Fruit fly (Drosophila melanogaster) whole organism, embryonic: ENCODE measurements around the gene Tollo.

Experiments used
- Adf1 ChIP-seq: fragments of 200-800 bp; sonication (Bioruptor generic); IDR thresholded peaks from 2 replicates; pipeline ENCODE4 v1.3.6; 2022; ENCODE audit warnings: missing biosample characterization, missing genetic modification characterization
- Antp ChIP-seq: fragments of 200-800 bp; sonication (Bioruptor generic); optimal IDR thresholded peaks from 3 replicates; lab custom pipeline; 2016; ENCODE audit warnings: missing biosample characterization, missing genetic modification characterization
- B-H1 ChIP-seq: fragments of 200-800 bp; sonication (Bioruptor generic); IDR thresholded peaks from 3 replicates; pipeline ENCODE4 v1.3.6; 2022; ENCODE audit warnings: missing biosample characterization, missing genetic modification characterization
- Blimp-1 ChIP-seq: fragments of 200-800 bp; sonication (Bioruptor generic); optimal IDR thresholded peaks from 3 replicates; lab custom pipeline; 2018; ENCODE audit warnings: missing biosample characterization, missing genetic modification characterization, mild to moderate bottlenecking, moderate library complexity, missing genetic modification reagents
- CG10147 ChIP-seq: fragments of 200-800 bp; sonication (Bioruptor generic); optimal IDR thresholded peaks from 2 replicates; lab custom pipeline; 2019; ENCODE audit warnings: missing biosample characterization, mild to moderate bottlenecking, missing genetic modification characterization, moderate library complexity
- CG10431 ChIP-seq: fragments of 200-800 bp; sonication (Bioruptor generic); optimal IDR thresholded peaks from 3 replicates; lab custom pipeline; 2018; ENCODE audit warnings: missing biosample characterization, mild to moderate bottlenecking, missing genetic modification characterization
- CG11398 ChIP-seq: fragments of 200-800 bp; sonication (Bioruptor generic); optimal IDR thresholded peaks from 2 replicates; lab custom pipeline; 2016; ENCODE audit warnings: missing biosample characterization, missing genetic modification characterization
- CG13624 ChIP-seq: fragments of 200-800 bp; sonication (Bioruptor generic); optimal IDR thresholded peaks from 2 replicates; lab custom pipeline; 2016; ENCODE audit warnings: missing biosample characterization, missing genetic modification characterization
- CG14050 ChIP-seq: fragments of 200-800 bp; sonication (Bioruptor generic); IDR thresholded peaks from 3 replicates; pipeline ENCODE4 v1.3.6; 2022; ENCODE audit warnings: missing biosample characterization, missing genetic modification characterization
- CG14860 ChIP-seq: fragments of 200-800 bp; sonication (Bioruptor generic); IDR thresholded peaks from 3 replicates; pipeline ENCODE4 v1.3.6; 2022; ENCODE audit warnings: missing biosample characterization, missing genetic modification characterization; ENCODE audit not compliant: partially characterized antibody
- CG15514 ChIP-seq: fragments of 200-800 bp; sonication (Bioruptor generic); optimal IDR thresholded peaks from 3 replicates; lab custom pipeline; 2017; ENCODE audit warnings: missing biosample characterization, missing genetic modification characterization, mild to moderate bottlenecking, moderate library complexity, missing genetic modification reagents
- CG1647 ChIP-seq: fragments of 200-800 bp; sonication (Bioruptor generic); optimal IDR thresholded peaks from 3 replicates; lab custom pipeline; 2016; ENCODE audit warnings: missing biosample characterization, missing genetic modification characterization
- CG16815 ChIP-seq: fragments of 200-800 bp; sonication (Bioruptor generic); optimal IDR thresholded peaks from 3 replicates; lab custom pipeline; 2017; ENCODE audit warnings: missing biosample characterization, mild to moderate bottlenecking, missing genetic modification characterization
- CG18476 ChIP-seq: fragments of 200-800 bp; sonication (Bioruptor generic); optimal IDR thresholded peaks from 2 replicates; lab custom pipeline; 2016; ENCODE audit warnings: missing biosample characterization, mild to moderate bottlenecking, missing genetic modification characterization
- CG3065 ChIP-seq: fragments of 200-800 bp; sonication (Bioruptor generic); optimal IDR thresholded peaks from 2 replicates; lab custom pipeline; 2016; ENCODE audit warnings: missing biosample characterization, missing genetic modification characterization
- CG34376 ChIP-seq: fragments of 200-800 bp; sonication (Bioruptor generic); optimal IDR thresholded peaks from 2 replicates; lab custom pipeline; 2018; ENCODE audit warnings: missing biosample characterization, mild to moderate bottlenecking, missing genetic modification characterization
- CG43689 ChIP-seq: fragments of 200-800 bp; sonication (Bioruptor generic); IDR thresholded peaks from 2 replicates; pipeline ENCODE4 v1.3.6; 2022; ENCODE audit warnings: missing biosample characterization, missing genetic modification characterization
- CG4424 ChIP-seq: fragments of 200-800 bp; sonication (Bioruptor generic); optimal IDR thresholded peaks from 3 replicates; lab custom pipeline; 2016; ENCODE audit warnings: missing biosample characterization, missing genetic modification characterization
- CG6175 ChIP-seq: fragments of 200-800 bp; sonication (Bioruptor generic); IDR thresholded peaks from 3 replicates; pipeline ENCODE4 v1.3.6; 2022; ENCODE audit warnings: missing biosample characterization, missing genetic modification characterization
- CG6683 ChIP-seq: fragments of 200-800 bp; sonication (Bioruptor generic); optimal IDR thresholded peaks from 2 replicates; lab custom pipeline; 2017; ENCODE audit warnings: missing biosample characterization, mild to moderate bottlenecking, missing genetic modification characterization, missing genetic modification reagents
- CG6813 ChIP-seq: fragments of 200-800 bp; sonication (Bioruptor generic); optimal IDR thresholded peaks from 2 replicates; lab custom pipeline; 2017; ENCODE audit warnings: missing biosample characterization, missing genetic modification characterization, mild to moderate bottlenecking, moderate library complexity, missing genetic modification reagents
- CG7556 ChIP-seq: fragments of 200-800 bp; sonication (Bioruptor generic); optimal IDR thresholded peaks from 2 replicates; lab custom pipeline; 2017; ENCODE audit warnings: missing biosample characterization, mild to moderate bottlenecking, missing genetic modification characterization
- CG7928 ChIP-seq: fragments of 200-800 bp; sonication (Bioruptor generic); optimal IDR thresholded peaks from 2 replicates; lab custom pipeline; 2017; ENCODE audit warnings: missing biosample characterization, mild to moderate bottlenecking, missing genetic modification characterization
- CG7987 ChIP-seq: fragments of 200-800 bp; sonication (Bioruptor generic); optimal IDR thresholded peaks from 2 replicates; lab custom pipeline; 2018; ENCODE audit warnings: missing biosample characterization, mild to moderate bottlenecking, missing genetic modification characterization, moderate library complexity
- CG8359 ChIP-seq: fragments of 200-800 bp; sonication (Bioruptor generic); optimal IDR thresholded peaks from 2 replicates; lab custom pipeline; 2017; ENCODE audit warnings: missing biosample characterization, mild to moderate bottlenecking, missing genetic modification characterization, borderline replicate concordance
- CHES-1-like ChIP-seq: fragments of 200-800 bp; sonication (Bioruptor generic); optimal IDR thresholded peaks from 2 replicates; lab custom pipeline; 2016; ENCODE audit warnings: missing biosample characterization, missing genetic modification characterization
- Dek ChIP-seq: fragments of 200-800 bp; sonication (Bioruptor generic); optimal IDR thresholded peaks from 3 replicates; lab custom pipeline; 2019; ENCODE audit warnings: missing biosample characterization, mild to moderate bottlenecking, missing genetic modification characterization, moderate library complexity
- Gug ChIP-seq: fragments of 200-800 bp; sonication (Bioruptor generic); IDR thresholded peaks from 4 replicates; pipeline ENCODE4 v1.3.6; 2022; ENCODE audit warnings: missing biosample characterization, missing genetic modification characterization
- H2.0 ChIP-seq: fragments of 200-800 bp; sonication (Bioruptor generic); IDR thresholded peaks from 2 replicates; pipeline ENCODE4 v1.3.6; 2022; ENCODE audit warnings: missing biosample characterization, missing genetic modification characterization
- HmgD ChIP-seq: fragments of 200-800 bp; sonication (Bioruptor generic); optimal IDR thresholded peaks from 3 replicates; lab custom pipeline; 2016; ENCODE audit warnings: missing biosample characterization, missing genetic modification characterization
- Hmx ChIP-seq: fragments of 200-800 bp; sonication (Bioruptor generic); optimal IDR thresholded peaks from 2 replicates; lab custom pipeline; 2016; ENCODE audit warnings: missing biosample characterization, missing genetic modification characterization
- Hsf ChIP-seq: fragments of 200-800 bp; sonication (Bioruptor generic); optimal IDR thresholded peaks from 3 replicates; lab custom pipeline; 2016; ENCODE audit warnings: missing biosample characterization, missing genetic modification characterization
- Myb ChIP-seq: fragments of 200-800 bp; sonication (Bioruptor generic); optimal IDR thresholded peaks from 2 replicates; lab custom pipeline; 2016; ENCODE audit warnings: missing biosample characterization, missing genetic modification characterization
- NFAT ChIP-seq: fragments of 200-800 bp; sonication (Bioruptor generic); IDR thresholded peaks from 2 replicates; pipeline ENCODE4 v1.3.6; 2022; ENCODE audit warnings: missing biosample characterization, missing genetic modification characterization
- Pdp1 ChIP-seq, 2 experiments: fragments of 200-800 bp; sonication (Bioruptor generic); optimal IDR thresholded peaks; 3 replicates each; lab custom pipeline; 2016; ENCODE audit warnings: missing biosample characterization in 2 of 2, missing genetic modification characterization in 2 of 2, mild to moderate bottlenecking in 1 of 2, moderate library complexity in 1 of 2
- Sry-β ChIP-seq: fragments of 200-800 bp; sonication (Bioruptor generic); optimal IDR thresholded peaks from 2 replicates; lab custom pipeline; 2018; ENCODE audit warnings: missing biosample characterization, mild to moderate bottlenecking, missing genetic modification characterization, moderate library complexity
- Taf1 ChIP-seq: fragments of 200-800 bp; sonication (Bioruptor generic); IDR thresholded peaks from 2 replicates; pipeline ENCODE4 v1.3.6; 2022; ENCODE audit warnings: missing biosample characterization, missing genetic modification characterization
- Usf ChIP-seq: fragments of 200-800 bp; sonication (Bioruptor generic); optimal IDR thresholded peaks from 2 replicates; lab custom pipeline; 2017; ENCODE audit warnings: missing genotype, missing biosample characterization, missing genetic modification characterization
- ab ChIP-seq: fragments of 200-800 bp; sonication (Bioruptor generic); optimal IDR thresholded peaks from 2 replicates; lab custom pipeline; 2016; ENCODE audit warnings: missing biosample characterization, missing genetic modification characterization
- cwo ChIP-seq: fragments of 200-800 bp; sonication (Bioruptor generic); optimal IDR thresholded peaks from 3 replicates; lab custom pipeline; 2017; ENCODE audit warnings: missing biosample characterization, missing genetic modification characterization, mild to moderate bottlenecking, moderate library complexity, missing genetic modification reagents
- dan ChIP-seq: fragments of 200-800 bp; sonication (Bioruptor generic); IDR thresholded peaks from 2 replicates; pipeline ENCODE4 v1.3.6; 2022; ENCODE audit warnings: missing biosample characterization, missing genetic modification characterization
- en ChIP-seq: fragments of 200-800 bp; sonication (Bioruptor generic); optimal IDR thresholded peaks from 2 replicates; lab custom pipeline; 2016; ENCODE audit warnings: missing biosample characterization, missing genetic modification characterization
- eve ChIP-seq, 2 experiments: fragments of >200 bp; optimal IDR thresholded peaks; 2 replicates each; lab custom pipeline; 2017; ENCODE audit warnings: missing biosample characterization in 2 of 2, missing genetic modification characterization in 2 of 2
- fd3F ChIP-seq: fragments of 200-800 bp; sonication (Bioruptor generic); optimal IDR thresholded peaks from 2 replicates; lab custom pipeline; 2018; ENCODE audit warnings: missing biosample characterization, mild to moderate bottlenecking, missing genetic modification characterization, moderate library complexity
- grn ChIP-seq: fragments of 200-800 bp; sonication (Bioruptor generic); optimal IDR thresholded peaks from 3 replicates; lab custom pipeline; 2017; ENCODE audit warnings: missing biosample characterization, missing genetic modification characterization
- luna ChIP-seq: fragments of 200-800 bp; sonication (Bioruptor generic); optimal IDR thresholded peaks from 2 replicates; lab custom pipeline; 2016; ENCODE audit warnings: missing biosample characterization, missing genetic modification characterization
- odd ChIP-seq: fragments of 200-800 bp; sonication (Bioruptor generic); optimal IDR thresholded peaks from 2 replicates; lab custom pipeline; 2017; ENCODE audit warnings: missing biosample characterization, mild to moderate bottlenecking, missing genetic modification characterization
- pum ChIP-seq: fragments of 200-800 bp; sonication (Bioruptor generic); optimal IDR thresholded peaks from 2 replicates; lab custom pipeline; 2016; ENCODE audit warnings: missing biosample characterization, missing genetic modification characterization
- schlank ChIP-seq: fragments of 200-800 bp; sonication (Bioruptor generic); optimal IDR thresholded peaks from 2 replicates; lab custom pipeline; 2018; ENCODE audit warnings: missing biosample characterization, mild to moderate bottlenecking, missing genetic modification characterization
- so ChIP-seq: fragments of 200-800 bp; sonication (Bioruptor generic); IDR thresholded peaks from 3 replicates; pipeline ENCODE4 v1.3.6; 2022; ENCODE audit warnings: missing biosample characterization, missing genetic modification characterization
- tx ChIP-seq: fragments of 200-800 bp; sonication (Bioruptor generic); optimal IDR thresholded peaks from 2 replicates; lab custom pipeline; 2016; ENCODE audit warnings: missing biosample characterization, missing genetic modification characterization

The Tollo gene

dm6 chr3L:15234233-15234778 is 1.1 kb upstream of the Tollo start (continued):
- TF ChIP-seq fd3F (GFP tag; lab: Kevin White, UChicago) (no peak), CHES-1-like (peak; percentile 26), CG14860 (GFP tag; lab: Robert Waterston, UW) (no peak), CG8359 (GFP tag; lab: Kevin White, UChicago) (no peak), NFAT (GFP tag; lab: Robert Waterston, UW) (peak; percentile 72), ab (GFP tag; lab: Kevin White, UChicago) (no peak), CG7987 (no peak), CG6813 (GFP tag; lab: Kevin White, UChicago) (no peak), Adf1 (GFP tag; lab: Robert Waterston, UW) (no peak), B-H1 (GFP tag; lab: Robert Waterston, UW) (no peak), Usf (GFP tag; lab: Kevin White, UChicago) (no peak), Sry-β (GFP tag; lab: Kevin White, UChicago) (no peak), pum (GFP tag; lab: Kevin White, UChicago) (no peak), dan (GFP tag; lab: Robert Waterston, UW) (no peak), HmgD (no peak), CG13624 (GFP tag; lab: Kevin White, UChicago) (peak; percentile 2), CG16815 (no peak), Dek (tag; lab: Kevin White, UChicago) (no peak), H2.0 (peak; percentile 60), Myb (GFP tag; lab: Kevin White, UChicago) (no peak), schlank (no peak), tx (GFP tag; lab: Kevin White, UChicago) (no peak), CG3065 (GFP tag; lab: Kevin White, UChicago) (no peak), CG4424 (GFP tag; lab: Kevin White, UChicago) (peak; percentile 25), CG7556 (GFP tag; lab: Kevin White, UChicago) (no peak), CG14050 (GFP tag; lab: Robert Waterston, UW) (peak; percentile 17; the same call in 1 of the 3 replicates), CG6175 (GFP tag; lab: Robert Waterston, UW) (no peak), cwo (GFP tag; lab: Kevin White, UChicago) (no peak), odd (GFP tag; lab: Kevin White, UChicago) (no peak), Antp (peak; percentile 38), CG11398 (no peak), CG10431 (GFP tag; lab: Kevin White, UChicago) (no peak), Blimp-1 (GFP tag; lab: Kevin White, UChicago) (no peak), eve (GFP tag; optimal IDR thresholded peaks at IDR 0.05; lab: Kevin White, UChicago) (no peak), CG15514 (GFP tag; lab: Kevin White, UChicago) (no peak), en (GFP tag; lab: Kevin White, UChicago) (no peak), Taf1 (GFP tag; lab: Robert Waterston, UW) (peak; percentile 18; the same call in 1 of the 2 replicates), CG43689 (GFP tag; lab: Robert Waterston, UW) (no peak), CG18476 (GFP tag; lab: Kevin White, UChicago) (no peak), CG6683 (GFP tag; lab: Kevin White, UChicago) (no peak), CG34376 (peak; percentile 44), grn (GFP tag; lab: Kevin White, UChicago) (no peak), CG1647 (GFP tag; lab: Kevin White, UChicago) (no peak), Hsf (GFP tag; lab: Kevin White, UChicago) (no peak), CG10147 (GFP tag; lab: Kevin White, UChicago) (peak; percentile 2), so (0 out of 3 replicates have a peak, but pooled peaks have one; percentile 4), Pdp1 (GFP tag; optimal IDR thresholded peaks at IDR 0.05; lab: Kevin White, UChicago) (no peak), CG7928 (GFP tag; lab: Kevin White, UChicago) (no peak), Gug (GFP tag; lab: Robert Waterston, UW) (peak; percentile 54; the same call in 1 of the 4 replicates), Hmx (GFP tag; lab: Kevin White, UChicago) (no peak), luna (GFP tag; lab: Kevin White, UChicago) (no peak)
